Fruit fly (Drosophila melanogaster): ENCODE results near the gene CheA84a.

DNA sequence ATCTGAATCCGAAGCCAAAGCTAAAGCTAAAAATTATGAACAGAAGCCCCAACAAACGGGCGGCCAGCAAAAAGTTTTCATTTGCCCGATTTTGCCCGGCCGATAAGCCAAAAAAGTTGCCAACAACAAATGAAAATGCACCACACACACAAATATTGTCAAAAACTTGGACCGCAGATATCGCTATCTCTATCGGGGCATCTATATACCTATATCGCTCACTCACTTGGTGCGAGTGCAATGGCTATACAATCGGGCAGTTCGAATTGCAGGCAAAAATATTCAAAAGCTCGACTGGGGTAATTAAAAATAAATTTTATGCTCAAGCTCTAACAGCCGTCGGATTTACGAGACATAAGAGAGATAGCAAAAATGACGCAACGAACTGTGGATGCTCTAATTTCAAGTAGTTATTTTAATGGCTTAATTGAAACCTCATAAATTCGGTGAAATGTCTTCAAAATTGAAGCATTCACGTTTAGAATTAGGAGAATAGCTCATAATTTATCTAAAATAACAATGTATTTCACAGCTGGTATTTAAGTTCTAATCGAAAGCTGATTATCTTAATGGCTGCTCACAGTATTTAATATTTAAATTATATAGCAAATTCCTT is 28.5 kb downstream of the CheA84a start:
- TF ChIP-seq CG11696 (GFP tag; IDR thresholded peaks at IDR 0.05) (no peak), kni (GFP tag; optimal IDR thresholded peaks at IDR 0.05) (no peak), h (optimal IDR thresholded peaks at IDR 0.05) (no peak), unc-4 (GFP tag; IDR thresholded peaks at IDR 0.05; ENCODE audit: partially characterized antibody) (no peak), mld (GFP tag; IDR thresholded peaks at IDR 0.05; ENCODE audit: partially characterized antibody) (no peak)
